Worm (Caenorhabditis elegans) whole organism, mixed stage, embryonic: ENCODE results near the gene sre-13.
"Not testable (repeated sequence)": the region's sequence is repeated elsewhere in the genome, so short reads cannot be mapped to it uniquely, and the experiment has no call there.

Source experiments
- blmp-1 ChIP-seq: fragments of 150-350 bp; optimal IDR thresholded peaks from 2 replicates; lab custom pipeline; 2014; ENCODE audit warnings: missing biosample characterization, missing genetic modification characterization
- elt-1 ChIP-seq: sonication (generic microtip); optimal IDR thresholded peaks from 2 replicates; lab custom pipeline; 2017; ENCODE audit warnings: missing genetic modification characterization, mild to moderate bottlenecking, missing compliant biosample characterization, antibody characterized with exemption, moderate library complexity, borderline replicate concordance; ENCODE audit not compliant: insufficient read depth
- elt-3 ChIP-seq: fragments of 150-350 bp; optimal IDR thresholded peaks from 2 replicates; lab custom pipeline; 2014; ENCODE audit warnings: missing biosample characterization, missing genetic modification characterization
- hlh-1 ChIP-seq: fragments of 150-350 bp; optimal IDR thresholded peaks from 2 replicates; lab custom pipeline; 2014; ENCODE audit warnings: missing biosample characterization, missing genetic modification reagents, missing genetic modification characterization
- lin-13 ChIP-seq: fragments of 150-350 bp; optimal IDR thresholded peaks from 2 replicates; lab custom pipeline; 2014; ENCODE audit warnings: missing biosample characterization, missing genetic modification characterization
- nhr-12 ChIP-seq: fragments of 150-350 bp; optimal IDR thresholded peaks from 2 replicates; lab custom pipeline; 2014; ENCODE audit warnings: missing biosample characterization, missing genetic modification characterization
- pha-4 ChIP-seq: fragments of 150-350 bp; optimal IDR thresholded peaks from 2 replicates; lab custom pipeline; 2018; ENCODE audit warnings: missing biosample characterization, missing genetic modification reagents, missing genetic modification characterization

DNA sequence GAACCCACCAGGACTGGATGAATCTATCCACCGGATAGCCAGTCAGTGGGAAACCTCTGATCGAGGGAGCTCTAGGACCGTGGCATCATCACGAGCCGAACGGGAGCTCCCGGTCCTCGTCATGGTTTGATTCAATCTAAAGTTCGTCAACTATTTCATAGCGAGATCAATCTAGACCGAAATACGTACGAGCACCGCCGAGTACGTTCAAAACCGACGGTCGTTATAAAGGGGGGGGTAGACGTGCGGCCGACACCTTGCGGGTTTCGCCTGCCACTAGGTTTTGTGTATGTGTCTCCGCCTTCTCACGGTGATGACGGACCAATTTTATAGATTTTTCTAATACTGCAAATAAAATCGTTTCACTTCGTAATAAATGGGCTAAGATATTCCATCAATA, 742 bp downstream of the sre-13 start:
- not testable (repeated sequence) for TF ChIP-seq lin-13; elt-1 (tag; lab: Kevin White, UChicago); blmp-1 (tag; lab: Kevin White, UChicago); hlh-1; nhr-12 (tag; lab: Kevin White, UChicago); elt-3 (tag; lab: Kevin White, UChicago); pha-4
